Worm (Caenorhabditis elegans): ENCODE measurements around the gene D1014.13.

D1014.13 gene

ce11 chrV:8178914-8179542, 33.6 kb downstream of the D1014.13 start, which contains the start of gene srp-7:
TSS of gene srp-7 (plus strand) at chrV:8179126.
- peak; percentile 22 for TF ChIP-seq nhr-237 (tag; optimal IDR thresholded peaks at IDR 0.05)
- TF ChIP-seq hlh-1 (tag; optimal IDR thresholded peaks at IDR 0.05) = no peak
- peak; percentile 63 for TF ChIP-seq ces-1 (GFP tag; optimal IDR thresholded peaks at IDR 0.05)

ce11 chrV:8183384-8183783, 38.0 kb downstream of the D1014.13 start, which contains the start of gene srp-8:
TSS of gene srp-8 (plus strand) at chrV:8183684.
- no peak for TF ChIP-seq zip-8 (tag; optimal IDR thresholded peaks at IDR 0.05)
- no peak for TF ChIP-seq blmp-1 (tag; optimal IDR thresholded peaks at IDR 0.05)
- no peak for TF ChIP-seq snpc-4 (tag; optimal IDR thresholded peaks at IDR 0.05)
- TF ChIP-seq ztf-11 (tag; optimal IDR thresholded peaks at IDR 0.05) = no peak
- no peak for TF ChIP-seq cnd-1 (tag; optimal IDR thresholded peaks at IDR 0.05)
- no peak for TF ChIP-seq drap-1 (GFP tag; optimal IDR thresholded peaks at IDR 0.05)
- no peak for TF ChIP-seq nhr-12 (tag; optimal IDR thresholded peaks at IDR 0.05)
- TF ChIP-seq bed-3 (GFP tag; optimal IDR thresholded peaks at IDR 0.05) = no peak
- TF ChIP-seq nhr-28 (tag; optimal IDR thresholded peaks at IDR 0.05) = no peak
- TF ChIP-seq unc-62 (GFP tag; optimal IDR thresholded peaks at IDR 0.05) = no peak
- no peak for TF ChIP-seq M03D4.4 (tag; optimal IDR thresholded peaks at IDR 0.05)
- no peak for TF ChIP-seq lsy-2 (tag; optimal IDR thresholded peaks at IDR 0.05)
- TF ChIP-seq mab-5 (tag; optimal IDR thresholded peaks at IDR 0.05) = no peak
- no peak for TF ChIP-seq sptf-1 (tag; optimal IDR thresholded peaks at IDR 0.05)
- TF ChIP-seq nhr-237 (tag; optimal IDR thresholded peaks at IDR 0.05) = no peak
- TF ChIP-seq nhr-2 (tag; optimal IDR thresholded peaks at IDR 0.05) = no peak

ce11 chrV:8185737-8186136, 40.3 kb downstream of the D1014.13 start, which contains the start of gene F20D6.2:
TSS of gene F20D6.2 (plus strand) at chrV:8186037.
- TF ChIP-seq elt-3 (tag; optimal IDR thresholded peaks at IDR 0.05) = no peak
- no peak for TF ChIP-seq nhr-2 (tag; optimal IDR thresholded peaks at IDR 0.05)
- TF ChIP-seq nhr-12 (tag; optimal IDR thresholded peaks at IDR 0.05) = no peak

ce11 chrV:8188421-8188820, 43.0 kb downstream of the D1014.13 start, which contains the start of gene F20D6.15:
TSS of gene F20D6.15 (minus strand) at chrV:8188467.
- no peak for TF ChIP-seq elt-3 (tag; optimal IDR thresholded peaks at IDR 0.05)
- TF ChIP-seq nhr-2 (tag; optimal IDR thresholded peaks at IDR 0.05) = no peak
- TF ChIP-seq snpc-4 (tag; optimal IDR thresholded peaks at IDR 0.05) = no peak
- no peak for TF ChIP-seq nhr-28 (tag; optimal IDR thresholded peaks at IDR 0.05)
- no peak for TF ChIP-seq mab-5 (tag; optimal IDR thresholded peaks at IDR 0.05)
- no peak for TF ChIP-seq lin-13 (tag; optimal IDR thresholded peaks at IDR 0.05)
- no peak for TF ChIP-seq bed-3 (GFP tag; optimal IDR thresholded peaks at IDR 0.05)
- no peak for TF ChIP-seq drap-1 (GFP tag; optimal IDR thresholded peaks at IDR 0.05)
- TF ChIP-seq nhr-237 (tag; optimal IDR thresholded peaks at IDR 0.05) = no peak
- TF ChIP-seq ceh-39 (tag; optimal IDR thresholded peaks at IDR 0.05) = no peak
- TF ChIP-seq lin-32 (GFP tag; optimal IDR thresholded peaks at IDR 0.05) = no peak
- no peak for TF ChIP-seq M03D4.4 (tag; optimal IDR thresholded peaks at IDR 0.05)
- no peak for TF ChIP-seq unc-120 (tag; optimal IDR thresholded peaks at IDR 0.05; ENCODE audit: poor library complexity, severe bottlenecking)
- no peak for TF ChIP-seq mls-2 (tag; optimal IDR thresholded peaks at IDR 0.05)
- TF ChIP-seq tbx-8 (GFP tag; optimal IDR thresholded peaks at IDR 0.05) = no peak
- no peak for TF ChIP-seq nhr-76 (tag; optimal IDR thresholded peaks at IDR 0.05)
- TF ChIP-seq pha-4 (tag; optimal IDR thresholded peaks at IDR 0.05) = no peak

- TF ChIP-seq lsy-2 (tag; optimal IDR thresholded peaks at IDR 0.05) = no peak
- no peak for TF ChIP-seq elt-3 (tag; optimal IDR thresholded peaks at IDR 0.05)
- TF ChIP-seq nhr-2 (tag; optimal IDR thresholded peaks at IDR 0.05) = no peak
- no peak for TF ChIP-seq elt-1 (tag; optimal IDR thresholded peaks at IDR 0.05; ENCODE audit: borderline replicate concordance, insufficient read depth)
- TF ChIP-seq nhr-237 (tag; optimal IDR thresholded peaks at IDR 0.05) = no peak
- no peak for TF ChIP-seq ces-1 (GFP tag; optimal IDR thresholded peaks at IDR 0.05)
- no peak for TF ChIP-seq drap-1 (GFP tag; optimal IDR thresholded peaks at IDR 0.05)
- no peak for TF ChIP-seq nhr-28 (tag; optimal IDR thresholded peaks at IDR 0.05)
- TF ChIP-seq unc-120 (tag; optimal IDR thresholded peaks at IDR 0.05; ENCODE audit: poor library complexity, severe bottlenecking) = no peak
- TF ChIP-seq bed-3 (GFP tag; optimal IDR thresholded peaks at IDR 0.05) = no peak
- no peak for TF ChIP-seq unc-62 (GFP tag; optimal IDR thresholded peaks at IDR 0.05)
- no peak for TF ChIP-seq mep-1 (tag; optimal IDR thresholded peaks at IDR 0.05)
- TF ChIP-seq nhr-76 (tag; optimal IDR thresholded peaks at IDR 0.05) = no peak
- TF ChIP-seq M03D4.4 (tag; optimal IDR thresholded peaks at IDR 0.05) = no peak
Measured at ce11 chrV:8190016-8190415, 44.6 kb downstream of the D1014.13 start, which contains the start of gene F20D6.12. TSS of gene F20D6.12 (minus strand) at chrV:8190116.

All from whole organism, mixed stage, embryonic.